Fruit fly (Drosophila melanogaster) whole organism, embryonic: ENCODE results near the gene CG11951.

Experiments
- CG11504 ChIP-seq: fragments of 200-800 bp; sonication (Bioruptor generic); optimal IDR thresholded peaks from 3 replicates; lab custom pipeline; 2019; ENCODE audit warnings: missing biosample characterization, mild to moderate bottlenecking, missing genetic modification characterization, moderate library complexity
- CG11723 ChIP-seq: fragments of 200-800 bp; sonication (Bioruptor generic); optimal IDR thresholded peaks from 2 replicates; lab custom pipeline; 2017; ENCODE audit warnings: missing biosample characterization, mild to moderate bottlenecking, missing genetic modification characterization
- CG13775 ChIP-seq: fragments of 200-800 bp; sonication (Bioruptor generic); optimal IDR thresholded peaks from 3 replicates; lab custom pipeline; 2017; ENCODE audit warnings: missing biosample characterization, mild to moderate bottlenecking, missing genetic modification characterization
- CG15479 ChIP-seq: fragments of 200-800 bp; sonication (Bioruptor generic); optimal IDR thresholded peaks from 3 replicates; lab custom pipeline; 2019; ENCODE audit warnings: missing biosample characterization, mild to moderate bottlenecking, missing genetic modification characterization, moderate library complexity
- CG1647 ChIP-seq: fragments of 200-800 bp; sonication (Bioruptor generic); optimal IDR thresholded peaks from 3 replicates; lab custom pipeline; 2016; ENCODE audit warnings: missing biosample characterization, missing genetic modification characterization
- CG17186 ChIP-seq: fragments of 200-800 bp; sonication (Bioruptor generic); optimal IDR thresholded peaks from 3 replicates; lab custom pipeline; 2017; ENCODE audit warnings: missing biosample characterization, missing genetic modification reagents, missing genetic modification characterization
- CG17328 ChIP-seq: fragments of 200-800 bp; sonication (Bioruptor generic); IDR thresholded peaks from 2 replicates; pipeline ENCODE4 v1.3.6; 2022; ENCODE audit warnings: missing biosample characterization, missing genetic modification characterization
- CG17829 ChIP-seq: fragments of 200-800 bp; optimal IDR thresholded peaks from 2 replicates; lab custom pipeline; 2019; ENCODE audit warnings: missing biosample characterization, mild to moderate bottlenecking, missing genetic modification characterization, moderate library complexity
- CG18619 ChIP-seq: fragments of 200-800 bp; sonication (Bioruptor generic); optimal IDR thresholded peaks from 3 replicates; lab custom pipeline; 2017; ENCODE audit warnings: missing biosample characterization, mild to moderate bottlenecking, missing genetic modification characterization
- CG2120 ChIP-seq: fragments of 200-800 bp; sonication (Bioruptor generic); optimal IDR thresholded peaks from 3 replicates; lab custom pipeline; 2016; ENCODE audit warnings: missing biosample characterization, missing genetic modification characterization
- CG2202 ChIP-seq: fragments of 200-800 bp; sonication (Bioruptor generic); optimal IDR thresholded peaks from 2 replicates; lab custom pipeline; 2018; ENCODE audit warnings: missing biosample characterization, mild to moderate bottlenecking, missing genetic modification characterization
- CG4360 ChIP-seq: fragments of 200-800 bp; sonication (Bioruptor generic); IDR thresholded peaks from 2 replicates; pipeline ENCODE4 v1.3.6; 2022; ENCODE audit warnings: missing biosample characterization, missing genetic modification characterization
- CG4820 ChIP-seq: fragments of 200-800 bp; sonication (Bioruptor generic); optimal IDR thresholded peaks from 3 replicates; lab custom pipeline; 2016; ENCODE audit warnings: missing biosample characterization, missing genetic modification characterization
- CG6791 ChIP-seq: fragments of 200-800 bp; sonication (Bioruptor generic); IDR thresholded peaks from 3 replicates; pipeline ENCODE4 v1.3.6; 2022; ENCODE audit warnings: missing biosample characterization, missing genetic modification characterization; ENCODE audit not compliant: partially characterized antibody
- CG6854 ChIP-seq: fragments of 200-800 bp; sonication (Bioruptor generic); optimal IDR thresholded peaks from 3 replicates; lab custom pipeline; 2017; ENCODE audit warnings: missing biosample characterization, mild to moderate bottlenecking, missing genetic modification characterization
- CG7556 ChIP-seq: fragments of 200-800 bp; sonication (Bioruptor generic); optimal IDR thresholded peaks from 2 replicates; lab custom pipeline; 2017; ENCODE audit warnings: missing biosample characterization, mild to moderate bottlenecking, missing genetic modification characterization
- CG9609 ChIP-seq: fragments of 200-800 bp; sonication (Bioruptor generic); optimal IDR thresholded peaks from 3 replicates; lab custom pipeline; 2016; ENCODE audit warnings: missing biosample characterization, missing genetic modification characterization
- CG9817 ChIP-seq: fragments of 200-800 bp; sonication (Bioruptor generic); optimal IDR thresholded peaks from 2 replicates; lab custom pipeline; 2018; ENCODE audit warnings: missing biosample characterization, mild to moderate bottlenecking, missing genetic modification characterization, moderate library complexity
- CG9932 ChIP-seq: fragments of 200-800 bp; sonication (Bioruptor generic); IDR thresholded peaks from 2 replicates; pipeline ENCODE4 v1.3.6; 2022; ENCODE audit warnings: missing biosample characterization, missing genetic modification characterization
- D19A ChIP-seq: fragments of 200-800 bp; optimal IDR thresholded peaks from 3 replicates; lab custom pipeline; 2019; ENCODE audit warnings: missing biosample characterization, mild to moderate bottlenecking, missing genetic modification characterization, moderate library complexity
- Deaf1 ChIP-seq: fragments of 200-800 bp; optimal IDR thresholded peaks from 3 replicates; lab custom pipeline; 2019; ENCODE audit warnings: missing biosample characterization, mild to moderate bottlenecking, missing genetic modification characterization, moderate library complexity
- Dip2 ChIP-seq: fragments of 200-800 bp; sonication (Bioruptor generic); IDR thresholded peaks from 2 replicates; pipeline ENCODE4 v1.3.6; 2022; ENCODE audit warnings: missing biosample characterization, missing genetic modification characterization
- Dp ChIP-seq: fragments of 200-800 bp; sonication (Bioruptor generic); optimal IDR thresholded peaks from 2 replicates; lab custom pipeline; 2018; ENCODE audit warnings: missing biosample characterization, mild to moderate bottlenecking, missing genetic modification characterization, moderate library complexity
- Dref ChIP-seq: fragments of 200-800 bp; sonication (Bioruptor generic); IDR thresholded peaks from 2 replicates; pipeline ENCODE4 v1.3.6; 2022; ENCODE audit warnings: missing biosample characterization, missing genetic modification characterization
- E2f1 ChIP-seq: fragments of 200-800 bp; sonication (Bioruptor generic); IDR thresholded peaks from 2 replicates; pipeline ENCODE4 v1.3.6; 2022; ENCODE audit warnings: missing biosample characterization, missing genetic modification characterization
- Fer3 ChIP-seq: fragments of 200-800 bp; sonication (Bioruptor generic); optimal IDR thresholded peaks from 2 replicates; lab custom pipeline; 2018; ENCODE audit warnings: missing biosample characterization, mild to moderate bottlenecking, missing genetic modification characterization, moderate library complexity
- Hr3 ChIP-seq: fragments of 200-800 bp; sonication (Bioruptor generic); optimal IDR thresholded peaks from 3 replicates; lab custom pipeline; 2016; ENCODE audit warnings: missing biosample characterization, missing genetic modification characterization
- Max ChIP-seq: fragments of 200-800 bp; sonication (Bioruptor generic); optimal IDR thresholded peaks from 2 replicates; lab custom pipeline; 2016; ENCODE audit warnings: missing biosample characterization, mild to moderate bottlenecking, missing genetic modification characterization
- Ravus ChIP-seq: fragments of 200-800 bp; sonication (Bioruptor generic); IDR thresholded peaks from 2 replicates; pipeline ENCODE4 v1.3.6; 2022; ENCODE audit warnings: missing biosample characterization, missing genetic modification characterization
- Six4 ChIP-seq: fragments of 200-800 bp; sonication (Bioruptor generic); optimal IDR thresholded peaks from 2 replicates; lab custom pipeline; 2016; ENCODE audit warnings: missing biosample characterization, missing genetic modification characterization
- btn ChIP-seq: fragments of 200-800 bp; sonication (Bioruptor generic); optimal IDR thresholded peaks from 2 replicates; lab custom pipeline; 2016; ENCODE audit warnings: missing biosample characterization, missing genetic modification characterization
- chn ChIP-seq: fragments of 200-800 bp; sonication (Bioruptor generic); optimal IDR thresholded peaks from 2 replicates; lab custom pipeline; 2016; ENCODE audit warnings: missing biosample characterization, missing genetic modification characterization
- en ChIP-seq: fragments of 200-800 bp; sonication (Bioruptor generic); optimal IDR thresholded peaks from 2 replicates; lab custom pipeline; 2016; ENCODE audit warnings: missing biosample characterization, missing genetic modification characterization
- fd102C ChIP-seq: fragments of 200-800 bp; sonication (Bioruptor generic); optimal IDR thresholded peaks from 2 replicates; lab custom pipeline; 2018; ENCODE audit warnings: missing biosample characterization, mild to moderate bottlenecking, missing genetic modification characterization, moderate library complexity
- fu2 ChIP-seq: fragments of 200-800 bp; sonication (Bioruptor generic); optimal IDR thresholded peaks from 2 replicates; lab custom pipeline; 2016; ENCODE audit warnings: missing biosample characterization, missing genetic modification characterization
- gcm ChIP-seq: fragments of 200-800 bp; sonication (Bioruptor generic); optimal IDR thresholded peaks from 2 replicates; lab custom pipeline; 2019; ENCODE audit warnings: missing biosample characterization, mild to moderate bottlenecking, missing genetic modification characterization, moderate library complexity
- gcm2 ChIP-seq: fragments of 200-800 bp; sonication (Bioruptor generic); optimal IDR thresholded peaks from 2 replicates; lab custom pipeline; 2016; ENCODE audit warnings: missing biosample characterization, missing genetic modification characterization
- gem ChIP-seq: fragments of 200-800 bp; sonication (Bioruptor generic); optimal IDR thresholded peaks from 2 replicates; lab custom pipeline; 2019; ENCODE audit warnings: missing biosample characterization, mild to moderate bottlenecking, missing genetic modification characterization, moderate library complexity
- grn ChIP-seq: fragments of 200-800 bp; sonication (Bioruptor generic); optimal IDR thresholded peaks from 3 replicates; lab custom pipeline; 2017; ENCODE audit warnings: missing biosample characterization, missing genetic modification characterization
- gsb ChIP-seq: fragments of 200-800 bp; sonication (Bioruptor generic); IDR thresholded peaks from 2 replicates; pipeline ENCODE4 v1.3.6; 2022; ENCODE audit warnings: missing biosample characterization, missing genetic modification characterization
- lola ChIP-seq, 3 experiments: fragments of >200 bp in 2 of 3; fragments of 200-800 bp in 1 of 3; sonication (Bioruptor generic) in 1 of 3; optimal IDR thresholded peaks; 2 replicates each; lab custom pipeline; 2017 to 2019; ENCODE audit warnings: missing biosample characterization in 3 of 3, missing genetic modification characterization in 3 of 3, mild to moderate bottlenecking in 1 of 3, moderate library complexity in 1 of 3
- luna ChIP-seq: fragments of 200-800 bp; sonication (Bioruptor generic); optimal IDR thresholded peaks from 2 replicates; lab custom pipeline; 2016; ENCODE audit warnings: missing biosample characterization, missing genetic modification characterization
- nom ChIP-seq: fragments of 200-800 bp; sonication (Bioruptor generic); optimal IDR thresholded peaks from 2 replicates; lab custom pipeline; 2017; ENCODE audit warnings: missing biosample characterization, missing genetic modification characterization, mild to moderate bottlenecking, moderate library complexity, missing genetic modification reagents
- oc ChIP-seq: fragments of 200-800 bp; sonication (Bioruptor generic); optimal IDR thresholded peaks from 2 replicates; lab custom pipeline; 2018; ENCODE audit warnings: missing biosample characterization, mild to moderate bottlenecking, missing genetic modification characterization, moderate library complexity
- org-1 ChIP-seq: fragments of 200-800 bp; sonication (Bioruptor generic); optimal IDR thresholded peaks from 2 replicates; lab custom pipeline; 2017; ENCODE audit warnings: missing biosample characterization, missing genetic modification characterization
- ro ChIP-seq: fragments of 200-800 bp; sonication (Bioruptor generic); IDR thresholded peaks from 2 replicates; pipeline ENCODE4 v1.3.6; 2022; ENCODE audit warnings: missing biosample characterization, missing genetic modification characterization
- scrt ChIP-seq: fragments of 200-800 bp; sonication (Bioruptor generic); optimal IDR thresholded peaks from 2 replicates; lab custom pipeline; 2018; ENCODE audit warnings: missing biosample characterization, mild to moderate bottlenecking, missing genetic modification characterization, moderate library complexity
- shn ChIP-seq: fragments of 200-800 bp; sonication (Bioruptor generic); optimal IDR thresholded peaks from 3 replicates; lab custom pipeline; 2016; ENCODE audit warnings: missing biosample characterization, missing genetic modification characterization
- sima ChIP-seq: fragments of 200-800 bp; sonication (Bioruptor generic); optimal IDR thresholded peaks from 2 replicates; lab custom pipeline; 2016; ENCODE audit warnings: missing biosample characterization, missing genetic modification characterization
- sisA ChIP-seq: fragments of 200-800 bp; sonication (Bioruptor generic); IDR thresholded peaks from 2 replicates; pipeline ENCODE4 v1.3.6; 2022; ENCODE audit warnings: missing biosample characterization, missing genetic modification characterization
- slbo ChIP-seq: fragments of 200-800 bp; sonication (Bioruptor generic); IDR thresholded peaks from 2 replicates; pipeline ENCODE4 v1.3.6; 2022; ENCODE audit warnings: missing biosample characterization, missing genetic modification characterization
- tx ChIP-seq: fragments of 200-800 bp; sonication (Bioruptor generic); optimal IDR thresholded peaks from 2 replicates; lab custom pipeline; 2016; ENCODE audit warnings: missing biosample characterization, missing genetic modification characterization

CG11951 gene

DNA sequence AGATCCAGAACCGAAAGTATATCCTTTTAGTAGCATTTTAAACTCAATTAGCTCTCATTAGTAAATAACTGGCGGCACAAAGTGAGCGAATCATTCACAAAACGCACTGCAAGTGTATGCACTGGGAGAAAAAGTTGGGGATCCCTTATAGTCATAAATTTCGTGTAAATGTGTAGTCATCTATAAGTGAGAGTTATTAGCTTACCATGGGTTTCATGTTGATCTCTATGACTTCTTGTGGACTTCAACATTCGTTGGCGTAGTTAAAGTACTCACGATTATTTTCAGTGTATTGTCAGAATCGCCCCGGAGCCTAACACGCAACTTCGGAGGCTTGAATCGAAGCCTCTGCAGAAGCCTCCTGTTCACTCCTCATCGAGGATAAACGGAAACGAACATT, 38.5 kb upstream of the CG11951 start (continued):
- peak; percentile 37 for TF ChIP-seq CG2202 (tag; lab: Kevin White, UChicago)
- no peak for TF ChIP-seq Six4 (GFP tag; lab: Kevin White, UChicago)
- no peak for TF ChIP-seq Fer3 (tag; lab: Kevin White, UChicago)
- no peak for TF ChIP-seq CG6854 (GFP tag; lab: Kevin White, UChicago)
- no peak for TF ChIP-seq gsb (GFP tag; lab: Robert Waterston, UW)
- no peak for TF ChIP-seq D19A (tag; lab: Kevin White, UChicago)
- TF ChIP-seq gcm (GFP tag; lab: Kevin White, UChicago): no peak
- no peak for TF ChIP-seq CG15479 (GFP tag; lab: Kevin White, UChicago)
- no peak for TF ChIP-seq CG17186 (GFP tag; lab: Kevin White, UChicago)
- no peak for TF ChIP-seq btn
- TF ChIP-seq CG17829: peak; percentile 51
- TF ChIP-seq fu2 (GFP tag; lab: Kevin White, UChicago): no peak
- TF ChIP-seq Deaf1 (tag; lab: Kevin White, UChicago): no peak
- peak; percentile 3 for TF ChIP-seq CG13775
- TF ChIP-seq scrt (GFP tag; lab: Kevin White, UChicago): no peak
- TF ChIP-seq Dp: no peak
- TF ChIP-seq lola (GFP tag; optimal IDR thresholded peaks at IDR 0.05; lab: Kevin White, UChicago): peak in 1 of 3 experiments; percentile 58
- peak; percentile 54 for TF ChIP-seq gem (tag; lab: Kevin White, UChicago)
- TF ChIP-seq CG4360 (GFP tag; lab: Robert Waterston, UW): no peak
- TF ChIP-seq CG11723 (GFP tag; lab: Kevin White, UChicago): no peak
- peak; percentile 24 for TF ChIP-seq CG4820 (GFP tag; lab: Kevin White, UChicago)
- TF ChIP-seq CG18619 (GFP tag; lab: Kevin White, UChicago): no peak
- TF ChIP-seq grn (GFP tag; lab: Kevin White, UChicago): no peak
- TF ChIP-seq nom (GFP tag; lab: Kevin White, UChicago): peak; percentile 69
- no peak for TF ChIP-seq ro
- no peak for TF ChIP-seq luna (GFP tag; lab: Kevin White, UChicago)
- no peak for TF ChIP-seq CG6791 (GFP tag; lab: Robert Waterston, UW)
- TF ChIP-seq tx (GFP tag; lab: Kevin White, UChicago): no peak
- TF ChIP-seq CG11504 (tag; lab: Kevin White, UChicago): peak; percentile 22
- peak; percentile 34; the same call in 1 of the 2 replicates for TF ChIP-seq E2f1
- no peak for TF ChIP-seq Hr3 (GFP tag; lab: Kevin White, UChicago)
- TF ChIP-seq en (GFP tag; lab: Kevin White, UChicago): no peak
- no peak for TF ChIP-seq Dref
- TF ChIP-seq chn (GFP tag; lab: Kevin White, UChicago): peak; percentile 42
- TF ChIP-seq oc (tag; lab: Kevin White, UChicago): no peak
- peak; percentile 54 for TF ChIP-seq CG9609 (GFP tag; lab: Kevin White, UChicago)
- TF ChIP-seq CG1647: no peak
- no peak for TF ChIP-seq Max
- no peak for TF ChIP-seq CG2120 (GFP tag; lab: Kevin White, UChicago)
- no peak for TF ChIP-seq org-1
- TF ChIP-seq gcm2 (GFP tag; lab: Kevin White, UChicago): no peak
- TF ChIP-seq sisA (GFP tag; lab: Robert Waterston, UW): peak; percentile 19; the same call in 1 of the 2 replicates
- TF ChIP-seq Ravus (GFP tag; lab: Robert Waterston, UW): no peak
- no peak for TF ChIP-seq Dip2
- no peak for TF ChIP-seq slbo (GFP tag; lab: Robert Waterston, UW)
- TF ChIP-seq CG9817 (tag; lab: Kevin White, UChicago): no peak
- peak; percentile 31 for TF ChIP-seq fd102C (GFP tag; lab: Kevin White, UChicago)
- TF ChIP-seq CG9932 (GFP tag; lab: Robert Waterston, UW): no peak
- no peak for TF ChIP-seq sima (GFP tag; lab: Kevin White, UChicago)
- no peak for TF ChIP-seq CG7556 (GFP tag; lab: Kevin White, UChicago)
- TF ChIP-seq shn: peak; percentile 11
- peak; percentile 38; the same call in 1 of the 2 replicates for TF ChIP-seq CG17328 (GFP tag; lab: Robert Waterston, UW)
